Worm (Caenorhabditis elegans) whole organism, late embryonic: Measurements from ENCODE around the gene ZK1248.15.

Source experiments
- C08G9.2 ChIP-seq: sonication (generic microtip); optimal IDR thresholded peaks from 2 replicates; lab custom pipeline; 2016; ENCODE audit warnings: mild to moderate bottlenecking, missing genetic modification characterization, moderate library complexity, missing compliant biosample characterization
- F13H6.1 ChIP-seq: sonication (generic microtip); optimal IDR thresholded peaks from 2 replicates; lab custom pipeline; 2016; ENCODE audit warnings: missing genetic modification characterization, missing compliant biosample characterization
- Y22D7AL.16 ChIP-seq: sonication (generic microtip); optimal IDR thresholded peaks from 2 replicates; lab custom pipeline; 2016; ENCODE audit warnings: missing genetic modification characterization, missing compliant biosample characterization
- ahr-1 ChIP-seq: sonication (generic microtip); optimal IDR thresholded peaks from 2 replicates; lab custom pipeline; 2016; ENCODE audit warnings: missing genetic modification characterization, missing compliant biosample characterization
- ama-1 ChIP-seq: fragments of 150-350 bp; optimal IDR thresholded peaks from 2 replicates; lab custom pipeline; 2014
- ceh-19 ChIP-seq: fragments of 200-800 bp; sonication (Bioruptor generic); optimal IDR thresholded peaks from 2 replicates; lab custom pipeline; 2018; ENCODE audit warnings: mild to moderate bottlenecking, missing genetic modification characterization, missing compliant biosample characterization
- ceh-2 ChIP-seq: sonication (generic microtip); optimal IDR thresholded peaks from 2 replicates; lab custom pipeline; 2016; ENCODE audit warnings: missing genotype, missing genetic modification characterization, missing compliant biosample characterization
- ceh-22 ChIP-seq: sonication (generic microtip); optimal IDR thresholded peaks from 2 replicates; lab custom pipeline; 2017; ENCODE audit warnings: missing biosample characterization, missing genetic modification characterization
- ceh-24 ChIP-seq: sonication (generic microtip); optimal IDR thresholded peaks from 2 replicates; lab custom pipeline; 2016; ENCODE audit warnings: mild to moderate bottlenecking, missing genetic modification characterization, missing compliant biosample characterization
- ceh-34 ChIP-seq: sonication (generic microtip); optimal IDR thresholded peaks from 2 replicates; lab custom pipeline; 2016; ENCODE audit warnings: mild to moderate bottlenecking, missing genetic modification characterization, missing compliant biosample characterization
- ceh-45 ChIP-seq: fragments of 200-800 bp; sonication (Bioruptor generic); IDR thresholded peaks from 2 replicates; pipeline ENCODE4 v1.3.6; 2022; ENCODE audit warnings: missing genetic modification reagents, missing genetic modification characterization, missing compliant biosample characterization
- ceh-48 ChIP-seq: sonication (generic microtip); optimal IDR thresholded peaks from 2 replicates; lab custom pipeline; 2016; ENCODE audit warnings: missing genetic modification characterization, inconsistent platforms, missing compliant biosample characterization
- ceh-6 ChIP-seq: fragments of 200-800 bp; sonication (Bioruptor generic); optimal IDR thresholded peaks from 2 replicates; lab custom pipeline; 2018; ENCODE audit warnings: mild to moderate bottlenecking, missing genetic modification characterization, missing compliant biosample characterization
- che-1 ChIP-seq: sonication (generic microtip); optimal IDR thresholded peaks from 2 replicates; lab custom pipeline; 2016; ENCODE audit warnings: mild to moderate bottlenecking, missing genetic modification characterization, missing compliant biosample characterization
- elt-2 ChIP-seq: sonication (generic microtip); optimal IDR thresholded peaks from 2 replicates; lab custom pipeline; 2016; ENCODE audit warnings: missing genetic modification reagents, missing genetic modification characterization, missing compliant biosample characterization
- elt-4 ChIP-seq: sonication (generic microtip); optimal IDR thresholded peaks from 2 replicates; lab custom pipeline; 2016; ENCODE audit warnings: missing genetic modification characterization, missing compliant biosample characterization
- ets-4 ChIP-seq: sonication (generic microtip); optimal IDR thresholded peaks from 2 replicates; lab custom pipeline; 2016; ENCODE audit warnings: missing genetic modification characterization, missing compliant biosample characterization
- eyg-1 ChIP-seq: sonication (generic microtip); optimal IDR thresholded peaks from 2 replicates; lab custom pipeline; 2016; ENCODE audit warnings: missing genotype, missing genetic modification characterization, missing compliant biosample characterization
- fax-1 ChIP-seq: sonication (generic microtip); optimal IDR thresholded peaks from 2 replicates; lab custom pipeline; 2016; ENCODE audit warnings: missing genotype, missing genetic modification characterization, missing compliant biosample characterization
- fkh-6 ChIP-seq: sonication (generic microtip); optimal IDR thresholded peaks from 2 replicates; lab custom pipeline; 2016; ENCODE audit warnings: missing genetic modification characterization, missing compliant biosample characterization
- gmeb-2 ChIP-seq: sonication (generic microtip); optimal IDR thresholded peaks from 2 replicates; lab custom pipeline; 2016; ENCODE audit warnings: missing genetic modification characterization, inconsistent platforms, missing compliant biosample characterization
- hlh-13 ChIP-seq: fragments of 200-800 bp; sonication (Bioruptor generic); optimal IDR thresholded peaks from 2 replicates; lab custom pipeline; 2018; ENCODE audit warnings: mild to moderate bottlenecking, missing genetic modification characterization, missing compliant biosample characterization
- hlh-15 ChIP-seq: sonication (generic microtip); optimal IDR thresholded peaks from 2 replicates; lab custom pipeline; 2016; ENCODE audit warnings: missing genetic modification characterization, missing compliant biosample characterization
- hlh-6 ChIP-seq: sonication (generic microtip); optimal IDR thresholded peaks from 2 replicates; lab custom pipeline; 2016; ENCODE audit warnings: missing genotype, missing genetic modification characterization, missing compliant biosample characterization
- hlh-8 ChIP-seq: sonication (generic microtip); optimal IDR thresholded peaks from 2 replicates; lab custom pipeline; 2016; ENCODE audit warnings: missing genotype, missing genetic modification characterization, missing compliant biosample characterization
- lim-6 ChIP-seq: sonication (generic microtip); optimal IDR thresholded peaks from 2 replicates; lab custom pipeline; 2016; ENCODE audit warnings: missing genetic modification characterization, missing compliant biosample characterization
- lin-11 ChIP-seq: fragments of 200-800 bp; sonication (Bioruptor generic); optimal IDR thresholded peaks from 2 replicates; lab custom pipeline; 2018; ENCODE audit warnings: mild to moderate bottlenecking, missing genetic modification characterization, missing compliant biosample characterization
- mec-3 ChIP-seq: sonication (generic microtip); optimal IDR thresholded peaks from 2 replicates; lab custom pipeline; 2016; ENCODE audit warnings: borderline replicate concordance, missing genetic modification characterization, missing compliant biosample characterization
- npax-4 ChIP-seq: sonication (generic microtip); optimal IDR thresholded peaks from 2 replicates; lab custom pipeline; 2016; ENCODE audit warnings: missing genetic modification characterization, missing compliant biosample characterization
- odd-2 ChIP-seq: sonication (generic microtip); optimal IDR thresholded peaks from 2 replicates; lab custom pipeline; 2017; ENCODE audit warnings: antibody characterized with exemption, mild to moderate bottlenecking, missing genetic modification characterization, missing compliant biosample characterization
- pag-3 ChIP-seq: sonication (generic microtip); optimal IDR thresholded peaks from 2 replicates; lab custom pipeline; 2016; ENCODE audit warnings: missing compliant biosample characterization, missing genetic modification characterization, borderline replicate concordance
- pax-1 ChIP-seq: fragments of 150-350 bp; optimal IDR thresholded peaks from 2 replicates; lab custom pipeline; 2014; ENCODE audit warnings: missing biosample characterization, missing genetic modification characterization
- pha-2 ChIP-seq: sonication (generic microtip); optimal IDR thresholded peaks from 2 replicates; lab custom pipeline; 2017; ENCODE audit warnings: mild to moderate bottlenecking, missing genetic modification characterization, missing compliant biosample characterization
- pha-4 ChIP-seq: fragments of 150-350 bp; optimal IDR thresholded peaks from 2 replicates; lab custom pipeline; 2018; ENCODE audit warnings: missing biosample characterization, missing genetic modification reagents, missing genetic modification characterization
- pqm-1 ChIP-seq: sonication (generic microtip); optimal IDR thresholded peaks from 2 replicates; lab custom pipeline; 2016; ENCODE audit warnings: missing genetic modification characterization, missing compliant biosample characterization
- pros-1 ChIP-seq: fragments of 150-350 bp; optimal IDR thresholded peaks from 2 replicates; lab custom pipeline; 2014; ENCODE audit warnings: missing biosample characterization, missing genetic modification reagents, missing genetic modification characterization
- rnt-1 ChIP-seq: sonication (generic microtip); optimal IDR thresholded peaks from 2 replicates; lab custom pipeline; 2016; ENCODE audit warnings: missing genetic modification characterization, missing compliant biosample characterization
- sox-4 ChIP-seq: sonication (generic microtip); optimal IDR thresholded peaks from 2 replicates; lab custom pipeline; 2017; ENCODE audit warnings: mild to moderate bottlenecking, missing genetic modification characterization, inconsistent platforms, missing compliant biosample characterization
- syd-9 ChIP-seq: sonication (generic microtip); optimal IDR thresholded peaks from 2 replicates; lab custom pipeline; 2016; ENCODE audit warnings: mild to moderate bottlenecking, missing genetic modification characterization, moderate library complexity, missing compliant biosample characterization
- tbx-2 ChIP-seq: sonication (generic microtip); optimal IDR thresholded peaks from 2 replicates; lab custom pipeline; 2016; ENCODE audit warnings: missing genetic modification characterization, missing compliant biosample characterization
- tbx-7 ChIP-seq: sonication (generic microtip); optimal IDR thresholded peaks from 2 replicates; lab custom pipeline; 2016; ENCODE audit warnings: missing genotype, missing genetic modification characterization, missing compliant biosample characterization
- unc-42 ChIP-seq: sonication (generic microtip); optimal IDR thresholded peaks from 2 replicates; lab custom pipeline; 2016; ENCODE audit warnings: missing genotype, missing genetic modification characterization, missing compliant biosample characterization
- unc-55 ChIP-seq: sonication (generic microtip); optimal IDR thresholded peaks from 2 replicates; lab custom pipeline; 2017; ENCODE audit warnings: missing biosample characterization, missing genetic modification reagents, missing genetic modification characterization

The ZK1248.15 gene

DNA sequence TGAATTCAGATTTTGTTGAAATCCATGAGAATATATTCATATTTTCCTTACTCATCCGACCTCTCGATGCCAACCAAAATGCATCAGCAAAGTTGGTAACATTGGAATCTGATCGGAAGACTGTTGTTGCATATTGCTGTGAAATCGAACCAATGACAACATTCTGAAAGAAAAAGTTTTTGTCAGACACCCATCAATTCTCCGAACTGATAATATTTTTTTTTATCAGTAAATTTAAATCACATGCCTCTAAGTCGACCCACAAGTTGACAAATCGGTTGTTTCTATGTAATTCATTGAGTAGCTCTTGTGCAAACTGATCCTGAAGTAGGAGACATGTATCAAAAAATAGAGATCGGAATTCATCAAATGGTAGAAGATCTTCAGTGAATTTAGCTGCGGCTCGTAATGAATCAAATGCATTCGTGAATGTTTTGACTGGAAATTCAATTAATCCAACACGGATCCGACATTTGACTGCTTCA, 8.4 kb downstream of the ZK1248.15 start, which contains the start of gene col-74:
TSS of gene col-74 (plus strand) at position 435 of the 485 bp plus-strand sequence.
- TF ChIP-seq elt-2 (no peak), pros-1 (tag; lab: Kevin White, UChicago) (no peak), tbx-2 (tag; lab: Kevin White, UChicago) (no peak)

DNA sequence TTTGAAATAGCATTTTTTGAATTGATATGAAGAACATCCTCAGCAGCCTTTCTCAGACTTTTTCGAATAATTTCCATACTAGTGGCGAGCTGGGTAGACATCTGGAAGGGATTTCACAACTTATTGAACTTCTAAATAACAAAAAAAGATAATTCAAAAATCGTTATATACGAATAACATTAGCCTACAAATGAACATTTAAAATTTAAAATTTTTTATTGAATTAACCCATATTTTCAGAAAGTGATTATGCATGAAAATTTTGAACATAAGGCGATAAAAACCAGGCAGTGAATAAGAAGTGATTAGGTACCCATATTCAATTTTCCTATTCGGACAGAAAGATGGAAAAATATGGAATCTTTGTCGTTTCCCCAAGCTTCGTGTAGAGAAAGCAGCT, 9.9 kb downstream of the ZK1248.15 start, which contains the start of gene ZK1248.11:
TSS of gene ZK1248.11 (minus strand) at position 101 of the 400 bp plus-strand sequence.
- TF ChIP-seq tbx-2 (tag; lab: Kevin White, UChicago) (no peak), ceh-22 (tag; lab: Kevin White, UChicago) (no peak), pag-3 (tag; lab: Kevin White, UChicago) (no peak), hlh-15 (tag; lab: Kevin White, UChicago) (no peak), rnt-1 (tag; lab: Kevin White, UChicago) (no peak), sox-4 (tag; lab: Kevin White, UChicago) (no peak), lin-11 (no peak), elt-4 (tag; lab: Kevin White, UChicago) (no peak), fkh-6 (tag; lab: Kevin White, UChicago) (no peak), unc-55 (GFP tag; lab: Kevin White, UChicago) (no peak), ahr-1 (tag; lab: Kevin White, UChicago) (no peak), hlh-13 (no peak), che-1 (tag; lab: Kevin White, UChicago) (no peak), ceh-2 (tag; lab: Kevin White, UChicago) (no peak), C08G9.2 (no peak)
- TF ChIP-seq, all 69 proteins: peak for 0

DNA sequence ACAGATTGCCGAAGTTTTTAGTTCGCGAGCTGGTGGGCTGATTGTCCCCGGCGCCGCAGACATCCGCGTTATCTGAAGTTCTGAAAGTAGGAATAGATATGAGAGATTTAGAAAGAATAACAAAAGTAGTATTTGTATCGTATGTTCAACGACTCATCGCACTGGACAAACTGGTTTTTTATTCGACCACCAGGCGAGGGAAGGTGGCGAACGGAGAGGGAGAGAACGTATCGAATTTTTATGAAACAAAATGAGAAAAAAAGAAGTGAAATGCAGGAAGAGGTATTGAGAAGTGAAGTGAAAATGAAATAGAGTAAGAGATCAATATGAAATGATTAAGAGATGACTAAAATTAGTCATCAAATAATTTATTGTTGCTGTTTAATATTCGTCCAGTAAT, 11.0 kb downstream of the ZK1248.15 start, which contains the start of gene tbc-2:
TSS of gene tbc-2 (minus strand) at position 80 of the 400 bp plus-strand sequence.
- TF ChIP-seq sox-4 (tag; lab: Kevin White, UChicago) (no peak), ceh-19 (GFP tag; lab: Kevin White, UChicago) (no peak), ama-1 (lab: Kevin White, UChicago) (no peak), odd-2 (tag; lab: Kevin White, UChicago) (no peak), hlh-6 (tag; lab: Kevin White, UChicago) (no peak), fax-1 (tag; lab: Kevin White, UChicago) (no peak), ets-4 (tag; lab: Kevin White, UChicago) (no peak), syd-9 (tag; lab: Kevin White, UChicago) (no peak), hlh-13 (no peak), pax-1 (tag; lab: Kevin White, UChicago) (no peak), elt-2 (no peak), ceh-48 (tag; lab: Kevin White, UChicago) (no peak), tbx-7 (tag; lab: Kevin White, UChicago) (no peak), pag-3 (tag; lab: Kevin White, UChicago) (no peak)

DNA sequence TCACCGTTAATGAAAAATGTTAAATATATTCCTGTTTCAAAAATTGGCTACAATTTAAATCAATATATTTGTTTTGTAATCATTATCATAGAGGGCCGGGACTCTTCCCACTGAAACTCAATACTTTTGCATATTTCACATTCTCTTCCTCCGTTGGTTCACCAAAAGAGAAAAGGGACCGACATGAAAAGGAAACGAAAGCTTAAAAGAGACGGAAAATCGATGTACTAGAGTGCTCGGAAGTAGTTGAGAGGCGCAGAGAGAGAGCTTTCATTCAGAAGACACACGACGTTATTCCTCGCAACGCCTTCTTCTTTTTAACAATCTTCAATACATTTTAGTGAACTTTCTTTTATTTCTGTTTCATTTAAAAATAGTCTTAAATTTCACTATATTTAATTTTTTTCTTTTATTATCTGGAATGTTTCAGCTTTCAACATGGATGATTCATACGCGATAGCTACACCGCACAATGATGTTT, 18.0 kb downstream of the ZK1248.15 start, which contains the start of gene ehs-1:
TSS of gene ehs-1 (plus strand) at position 431 of the 481 bp plus-strand sequence.
- TF ChIP-seq ceh-34 (tag; lab: Kevin White, UChicago) (no peak), ceh-24 (tag; lab: Kevin White, UChicago) (no peak), ceh-48 (tag; lab: Kevin White, UChicago) (peak; percentile 84)

- TF ChIP-seq pha-2 (tag; lab: Kevin White, UChicago) (no peak), lin-11 (no peak), elt-4 (tag; lab: Kevin White, UChicago) (no peak), pax-1 (tag; lab: Kevin White, UChicago) (no peak), hlh-13 (no peak), gmeb-2 (no peak), pqm-1 (no peak), hlh-8 (peak; percentile 11), lim-6 (tag; lab: Kevin White, UChicago) (no peak), Y22D7AL.16 (no peak), pha-4 (tag; lab: Kevin White, UChicago) (no peak), eyg-1 (no peak), unc-42 (tag; lab: Kevin White, UChicago) (peak; percentile 13), hlh-15 (tag; lab: Kevin White, UChicago) (no peak), pag-3 (tag; lab: Kevin White, UChicago) (no peak), npax-4 (tag; lab: Kevin White, UChicago) (no peak), F13H6.1 (tag; lab: Kevin White, UChicago) (no peak), ceh-6 (GFP tag; lab: Kevin White, UChicago) (no peak), mec-3 (no peak), ceh-24 (tag; lab: Kevin White, UChicago) (no peak), ceh-45 (no peak), ets-4 (tag; lab: Kevin White, UChicago) (peak; percentile 63), sox-4 (tag; lab: Kevin White, UChicago) (no peak)
These were observed 18.7 kb downstream of the ZK1248.15 start for ce11 chrII:5819655-5820054.
